Fruit fly (Drosophila melanogaster) Kc167 (cell line): Measurements from ENCODE around the gene gNacalpha.

Experiments used
- Myc ChIP-seq: fragments of >200 bp; optimal IDR thresholded peaks from 2 replicates; lab custom pipeline; 2017; ENCODE audit warnings: missing external identifiers
- Sin3A ChIP-seq: fragments of >200 bp; optimal IDR thresholded peaks from 2 replicates; lab custom pipeline; 2018; ENCODE audit warnings: missing external identifiers
- h ChIP-seq: fragments of >200 bp; optimal IDR thresholded peaks from 3 replicates; lab custom pipeline; 2018; ENCODE audit warnings: missing external identifiers
- insv ChIP-seq: fragments of >200 bp; optimal IDR thresholded peaks from 3 replicates; lab custom pipeline; 2018; ENCODE audit warnings: missing external identifiers
- psq ChIP-seq: fragments of >200 bp; optimal IDR thresholded peaks from 2 replicates; lab custom pipeline; 2017; ENCODE audit warnings: missing external identifiers
- ttk ChIP-seq: sonication (Bioruptor generic); optimal IDR thresholded peaks from 2 replicates; lab custom pipeline; 2017; ENCODE audit warnings: missing external identifiers

DNA sequence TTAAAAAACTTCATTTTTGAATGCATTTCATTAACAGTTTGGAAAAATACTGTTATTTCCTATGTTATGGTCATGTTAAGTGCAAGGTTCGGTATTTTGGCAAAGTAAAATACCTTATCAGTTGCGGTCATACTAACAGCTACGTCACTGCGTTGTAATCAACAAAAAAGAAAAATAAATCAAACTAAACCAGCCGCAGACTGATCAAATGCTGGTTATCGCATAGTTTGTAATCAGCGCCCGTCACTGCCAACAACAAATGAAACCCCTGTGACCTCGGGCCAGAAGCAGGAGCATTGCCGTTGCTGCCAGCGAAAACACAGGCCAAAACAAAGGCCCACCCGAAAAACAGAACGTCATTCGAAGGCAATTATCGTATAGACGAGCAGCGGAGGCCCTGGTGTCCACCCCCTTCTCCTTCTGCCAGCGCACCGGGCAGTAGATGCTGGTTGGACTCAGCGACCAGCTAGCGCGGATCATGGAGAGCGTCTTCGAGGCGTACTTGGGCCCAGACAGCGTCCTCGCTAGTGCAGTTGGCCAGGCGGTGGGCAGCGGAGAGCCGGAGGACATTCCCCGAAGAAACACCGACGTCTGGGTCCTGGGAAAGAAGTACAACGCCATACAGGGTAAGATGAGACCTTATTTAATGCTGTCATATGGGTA lies 43.9 kb downstream of the gNacalpha start, which contains the start of gene Atg4a:
- no peak for TF ChIP-seq h (lab: Kevin White, UChicago)
- no peak for TF ChIP-seq insv (lab: Kevin White, UChicago)
- no peak for TF ChIP-seq Sin3A
- TF ChIP-seq ttk (lab: Kevin White, UChicago) = no peak
- TF ChIP-seq Myc = no peak
- no peak for TF ChIP-seq psq (lab: Kevin White, UChicago)
